Worm (Caenorhabditis elegans) whole organism, L3 larva: ENCODE data around the gene Y55F3BR.6.

ENCODE experiments used
- egl-27 ChIP-seq: sonication (generic microtip); optimal IDR thresholded peaks from 4 replicates; lab custom pipeline; 2017; ENCODE audit warnings: missing biosample characterization, missing genetic modification reagents, missing genetic modification characterization
- mdl-1 ChIP-seq: fragments of 150-350 bp; optimal IDR thresholded peaks from 2 replicates; lab custom pipeline; 2014; ENCODE audit warnings: missing biosample characterization, missing genetic modification characterization
- nhr-12 ChIP-seq: fragments of 150-350 bp; optimal IDR thresholded peaks from 2 replicates; lab custom pipeline; 2014; ENCODE audit warnings: missing biosample characterization, missing genetic modification characterization
- pqm-1 ChIP-seq: fragments of 150-350 bp; optimal IDR thresholded peaks from 2 replicates; lab custom pipeline; 2017; ENCODE audit warnings: missing biosample characterization, missing genetic modification characterization, inconsistent platforms
- tbx-2 ChIP-seq: sonication (generic microtip); optimal IDR thresholded peaks from 2 replicates; lab custom pipeline; 2016; ENCODE audit warnings: mild to moderate bottlenecking, missing genetic modification characterization, missing compliant biosample characterization

DNA sequence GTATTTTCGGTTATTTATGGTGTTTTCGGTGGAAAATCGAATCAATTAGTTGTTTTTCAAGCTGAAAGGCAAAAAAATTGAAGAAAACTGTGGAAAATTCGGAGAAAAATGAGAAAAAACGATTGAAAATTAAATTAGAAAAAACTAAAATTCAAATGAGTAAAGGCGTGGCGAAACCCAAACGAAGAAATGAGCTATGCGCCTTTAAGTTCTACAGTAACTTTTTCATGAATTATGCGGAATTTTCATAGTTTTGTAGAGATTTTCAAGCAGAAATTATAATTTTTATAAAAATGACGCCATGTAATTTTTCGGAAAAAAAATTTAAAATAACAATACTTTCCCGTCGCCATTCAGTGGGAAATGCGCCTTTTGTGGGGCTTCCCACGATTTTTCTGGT, 12.2 kb downstream of the Y55F3BR.6 start:
- TF ChIP-seq tbx-2 (tag; lab: Kevin White, UChicago), result no peak
- TF ChIP-seq nhr-12 (tag; lab: Kevin White, UChicago), result no peak
- no peak for TF ChIP-seq egl-27 (tag; lab: Kevin White, UChicago)
- no peak for TF ChIP-seq pqm-1 (tag; lab: Kevin White, UChicago)
- no peak for TF ChIP-seq mdl-1 (tag; lab: Kevin White, UChicago)
